Fruit fly (Drosophila melanogaster) whole organism, prepupa: ENCODE data around the gene CG14721.

Source experiments
- CG11762 ChIP-seq: fragments of 200-800 bp; sonication (Bioruptor generic); optimal IDR thresholded peaks from 3 replicates; lab custom pipeline; 2016; ENCODE audit warnings: missing biosample characterization, missing genetic modification characterization; ENCODE audit not compliant: insufficient read depth
- CG3919 ChIP-seq: fragments of 200-800 bp; sonication (Bioruptor generic); optimal IDR thresholded peaks from 3 replicates; lab custom pipeline; 2016; ENCODE audit warnings: missing biosample characterization, missing genetic modification characterization
- CG6854 ChIP-seq: fragments of 200-800 bp; sonication (Bioruptor generic); optimal IDR thresholded peaks from 2 replicates; lab custom pipeline; 2017; ENCODE audit warnings: missing biosample characterization, mild to moderate bottlenecking, missing genetic modification characterization
- Lpt ChIP-seq: fragments of 200-800 bp; sonication (Bioruptor generic); optimal IDR thresholded peaks from 3 replicates; lab custom pipeline; 2016; ENCODE audit warnings: missing biosample characterization, missing genetic modification characterization
- Met ChIP-seq: fragments of 200-800 bp; sonication (Bioruptor generic); optimal IDR thresholded peaks from 3 replicates; lab custom pipeline; 2016; ENCODE audit warnings: missing biosample characterization, missing genetic modification characterization
- acj6 ChIP-seq: fragments of 200-800 bp; sonication (Bioruptor generic); optimal IDR thresholded peaks from 3 replicates; lab custom pipeline; 2016; ENCODE audit warnings: missing biosample characterization, missing genetic modification characterization

dm6 chr3R:11696209-11696608 lies 39.0 kb upstream of the CG14721 start, which contains the start of gene CG14717:
- no peak for TF ChIP-seq CG6854
- no peak for TF ChIP-seq CG11762 (GFP tag; lab: Kevin White, UChicago)
- TF ChIP-seq CG3919 (GFP tag; lab: Kevin White, UChicago), result no peak
- no peak for TF ChIP-seq acj6 (GFP tag; lab: Kevin White, UChicago)
- TF ChIP-seq Lpt (GFP tag; lab: Kevin White, UChicago), result no peak
- no peak for TF ChIP-seq Met (GFP tag; lab: Kevin White, UChicago)
